Worm (Caenorhabditis elegans) whole organism, L2 larva: ENCODE measurements around the gene Y61A9LA.1.
A peak's percentile ranks its signal among the peaks of the same experiment; 100 is the strongest.

Experiments
- ama-1 ChIP-seq: fragments of 150-350 bp; optimal IDR thresholded peaks from 2 replicates; lab custom pipeline; 2018; ENCODE audit warnings: inconsistent platforms
- ceh-16 ChIP-seq: fragments of 150-350 bp; optimal IDR thresholded peaks from 2 replicates; lab custom pipeline; 2014; ENCODE audit warnings: missing biosample characterization, missing genetic modification characterization
- egl-27 ChIP-seq: sonication (generic microtip); optimal IDR thresholded peaks from 3 replicates; lab custom pipeline; 2017; ENCODE audit warnings: missing biosample characterization, missing genetic modification reagents, missing genetic modification characterization
- elt-3 ChIP-seq: sonication (generic microtip); optimal IDR thresholded peaks from 2 replicates; lab custom pipeline; 2017; ENCODE audit warnings: missing biosample characterization, missing genetic modification characterization
- fos-1 ChIP-seq: fragments of 150-350 bp; optimal IDR thresholded peaks from 2 replicates; lab custom pipeline; 2014; ENCODE audit warnings: missing biosample characterization, missing genetic modification characterization
- nhr-25 ChIP-seq: fragments of 150-350 bp; sonication (generic microtip); optimal IDR thresholded peaks from 3 replicates; lab custom pipeline; 2014; ENCODE audit warnings: missing biosample characterization, missing genetic modification characterization
- nhr-77 ChIP-seq: fragments of 150-350 bp; optimal IDR thresholded peaks from 2 replicates; lab custom pipeline; 2014; ENCODE audit warnings: missing biosample characterization, missing genetic modification characterization
- unc-62 ChIP-seq: fragments of 150-350 bp; optimal IDR thresholded peaks from 2 replicates; lab custom pipeline; 2014; ENCODE audit warnings: missing biosample characterization, missing genetic modification reagents, missing genetic modification characterization

ce11 chrV:4628517-4628930 lies 43.4 kb downstream of the Y61A9LA.1 start, which contains the start of gene pmt-2:
- no peak for TF ChIP-seq ama-1
- TF ChIP-seq nhr-25 (tag; lab: Kevin White, UChicago): peak; percentile 59
- TF ChIP-seq egl-27 (tag; lab: Kevin White, UChicago): peak; percentile 45
- no peak for TF ChIP-seq elt-3 (tag; lab: Kevin White, UChicago)
- no peak for TF ChIP-seq unc-62 (GFP tag; lab: Kevin White, UChicago)
- no peak for TF ChIP-seq nhr-77 (tag; lab: Kevin White, UChicago)
- peak; percentile 92 for TF ChIP-seq ceh-16 (tag; lab: Kevin White, UChicago)
- TF ChIP-seq fos-1 (tag; lab: Kevin White, UChicago): peak; percentile 36
